Fruit fly (Drosophila melanogaster) whole organism, embryonic: ENCODE measurements around the gene axo.
A peak's percentile ranks its signal among the peaks of the same experiment; 100 is the strongest.

Experiments used
- Aef1 ChIP-seq: fragments of 200-800 bp; sonication (Bioruptor generic); IDR thresholded peaks from 3 replicates; pipeline ENCODE4 v1.3.6; 2022; ENCODE audit warnings: missing biosample characterization, missing genetic modification characterization
- CG10565 ChIP-seq: fragments of 200-800 bp; sonication (Bioruptor generic); optimal IDR thresholded peaks from 3 replicates; lab custom pipeline; 2016; ENCODE audit warnings: missing biosample characterization, mild to moderate bottlenecking, missing genetic modification characterization
- CG11398 ChIP-seq: fragments of 200-800 bp; sonication (Bioruptor generic); optimal IDR thresholded peaks from 2 replicates; lab custom pipeline; 2016; ENCODE audit warnings: missing biosample characterization, missing genetic modification characterization
- CG13123 ChIP-seq: fragments of 200-800 bp; sonication (Bioruptor generic); optimal IDR thresholded peaks from 2 replicates; lab custom pipeline; 2016; ENCODE audit warnings: missing biosample characterization, missing genetic modification characterization
- CG14667 ChIP-seq: fragments of 200-800 bp; sonication (Bioruptor generic); IDR thresholded peaks from 2 replicates; pipeline ENCODE4 v1.3.6; 2022; ENCODE audit warnings: missing biosample characterization, missing genetic modification characterization
- CG15601 ChIP-seq: fragments of 200-800 bp; sonication (Bioruptor generic); optimal IDR thresholded peaks from 3 replicates; lab custom pipeline; 2019; ENCODE audit warnings: missing biosample characterization, mild to moderate bottlenecking, missing genetic modification characterization, moderate library complexity
- CG1602 ChIP-seq: fragments of 200-800 bp; sonication (Bioruptor generic); optimal IDR thresholded peaks from 3 replicates; lab custom pipeline; 2016; ENCODE audit warnings: missing biosample characterization, missing genetic modification characterization
- CG17361 ChIP-seq: fragments of 200-800 bp; sonication (Bioruptor generic); IDR thresholded peaks from 3 replicates; pipeline ENCODE4 v1.3.6; 2022; ENCODE audit warnings: missing biosample characterization, missing genetic modification characterization
- CG18262 ChIP-seq: fragments of 200-800 bp; optimal IDR thresholded peaks from 3 replicates; lab custom pipeline; 2019; ENCODE audit warnings: missing biosample characterization, mild to moderate bottlenecking, missing genetic modification characterization, moderate library complexity
- CG1832 ChIP-seq: fragments of 200-800 bp; sonication (Bioruptor generic); optimal IDR thresholded peaks from 2 replicates; lab custom pipeline; 2017; ENCODE audit warnings: missing biosample characterization, mild to moderate bottlenecking, missing genetic modification characterization, inconsistent platforms
- CG2889 ChIP-seq: fragments of 200-800 bp; sonication (Bioruptor generic); IDR thresholded peaks from 3 replicates; pipeline ENCODE4 v1.3.6; 2022; ENCODE audit warnings: missing biosample characterization, missing genetic modification characterization
- CG32772 ChIP-seq: fragments of 200-800 bp; sonication (Bioruptor generic); IDR thresholded peaks from 2 replicates; pipeline ENCODE4 v1.3.6; 2022; ENCODE audit warnings: missing biosample characterization, missing genetic modification characterization
- CG4360 ChIP-seq: fragments of 200-800 bp; sonication (Bioruptor generic); IDR thresholded peaks from 2 replicates; pipeline ENCODE4 v1.3.6; 2022; ENCODE audit warnings: missing biosample characterization, missing genetic modification characterization
- CG4617 ChIP-seq: fragments of 200-800 bp; sonication (Bioruptor generic); optimal IDR thresholded peaks from 3 replicates; lab custom pipeline; 2016; ENCODE audit warnings: missing biosample characterization, missing genetic modification characterization, borderline replicate concordance
- CG4854 ChIP-seq: fragments of 200-800 bp; sonication (Bioruptor generic); optimal IDR thresholded peaks from 2 replicates; lab custom pipeline; 2016; ENCODE audit warnings: missing biosample characterization, missing genetic modification characterization, inconsistent platforms
- CG5180 ChIP-seq: fragments of 200-800 bp; sonication (Bioruptor generic); optimal IDR thresholded peaks from 3 replicates; lab custom pipeline; 2017; ENCODE audit warnings: missing biosample characterization, missing genetic modification characterization, mild to moderate bottlenecking, moderate library complexity, missing genetic modification reagents
- CG6254 ChIP-seq: fragments of 200-800 bp; sonication (Bioruptor generic); optimal IDR thresholded peaks from 3 replicates; lab custom pipeline; 2017; ENCODE audit warnings: mild to moderate bottlenecking, missing biosample characterization, missing genetic modification reagents, missing genetic modification characterization
- CG7271 ChIP-seq: fragments of 200-800 bp; sonication (Bioruptor generic); optimal IDR thresholded peaks from 2 replicates; lab custom pipeline; 2018; ENCODE audit warnings: missing biosample characterization, mild to moderate bottlenecking, missing genetic modification characterization, moderate library complexity
- CG9609 ChIP-seq: fragments of 200-800 bp; sonication (Bioruptor generic); optimal IDR thresholded peaks from 3 replicates; lab custom pipeline; 2016; ENCODE audit warnings: missing biosample characterization, missing genetic modification characterization
- CG9876 ChIP-seq: fragments of 200-800 bp; sonication (Bioruptor generic); optimal IDR thresholded peaks from 2 replicates; lab custom pipeline; 2016; ENCODE audit warnings: missing biosample characterization, missing genetic modification characterization
- CrebB ChIP-seq: fragments of 200-800 bp; sonication (Bioruptor generic); optimal IDR thresholded peaks from 3 replicates; lab custom pipeline; 2018; ENCODE audit warnings: missing biosample characterization, mild to moderate bottlenecking, missing genetic modification characterization
- Dbx ChIP-seq: fragments of 200-800 bp; sonication (Bioruptor generic); IDR thresholded peaks from 3 replicates; pipeline ENCODE4 v1.3.6; 2022; ENCODE audit warnings: missing biosample characterization, missing genetic modification characterization
- Drgx ChIP-seq: fragments of 200-800 bp; sonication (Bioruptor generic); IDR thresholded peaks from 2 replicates; pipeline ENCODE4 v1.3.6; 2022; ENCODE audit warnings: missing biosample characterization, missing genetic modification characterization
- HLH3B ChIP-seq: fragments of 200-800 bp; sonication (Bioruptor generic); IDR thresholded peaks from 2 replicates; pipeline ENCODE4 v1.3.6; 2022; ENCODE audit warnings: missing biosample characterization, missing genetic modification characterization
- MESR4 ChIP-seq: fragments of 200-800 bp; sonication (Bioruptor generic); optimal IDR thresholded peaks from 2 replicates; lab custom pipeline; 2018; ENCODE audit warnings: missing biosample characterization, mild to moderate bottlenecking, missing genetic modification characterization, moderate library complexity
- Med ChIP-seq: fragments of 200-800 bp; sonication (Bioruptor generic); peaks from one replicate; lab custom pipeline; 2016; ENCODE audit warnings: missing biosample characterization, missing genetic modification characterization, mild to moderate bottlenecking, inconsistent platforms, moderate library complexity
- NC2α ChIP-seq: fragments of 200-800 bp; sonication (Bioruptor generic); optimal IDR thresholded peaks from 2 replicates; lab custom pipeline; 2016; ENCODE audit warnings: missing biosample characterization, missing genetic modification characterization
- PHDP ChIP-seq: fragments of 200-800 bp; sonication (Bioruptor generic); optimal IDR thresholded peaks from 3 replicates; lab custom pipeline; 2018; ENCODE audit warnings: missing biosample characterization, mild to moderate bottlenecking, missing genetic modification characterization, moderate library complexity
- Poxn ChIP-seq: fragments of 200-800 bp; sonication (Bioruptor generic); IDR thresholded peaks from 2 replicates; pipeline ENCODE4 v1.3.6; 2022; ENCODE audit warnings: missing biosample characterization, missing genetic modification characterization
- Ssrp ChIP-seq: fragments of 200-800 bp; sonication (Bioruptor generic); optimal IDR thresholded peaks from 2 replicates; lab custom pipeline; 2018; ENCODE audit warnings: missing biosample characterization, mild to moderate bottlenecking, missing genetic modification characterization, moderate library complexity
- Vsx1 ChIP-seq: fragments of 200-800 bp; sonication (Bioruptor generic); optimal IDR thresholded peaks from 2 replicates; lab custom pipeline; 2017; ENCODE audit warnings: missing biosample characterization, mild to moderate bottlenecking, missing genetic modification characterization, missing genetic modification reagents
- ac ChIP-seq: fragments of 200-800 bp; sonication (Bioruptor generic); optimal IDR thresholded peaks from 3 replicates; lab custom pipeline; 2017; ENCODE audit warnings: missing biosample characterization, mild to moderate bottlenecking, missing genetic modification characterization
- bcd ChIP-seq: fragments of 200-800 bp; sonication (Bioruptor generic); optimal IDR thresholded peaks from 2 replicates; lab custom pipeline; 2017; ENCODE audit warnings: missing biosample characterization, mild to moderate bottlenecking, missing genetic modification characterization
- croc ChIP-seq: fragments of 200-800 bp; sonication (Bioruptor generic); conservative IDR thresholded peaks from 3 replicates; pipeline ENCODE4 v1.3.6; 2022; ENCODE audit warnings: missing biosample characterization, missing genetic modification characterization
- en ChIP-seq: fragments of 200-800 bp; sonication (Bioruptor generic); optimal IDR thresholded peaks from 2 replicates; lab custom pipeline; 2016; ENCODE audit warnings: missing biosample characterization, missing genetic modification characterization
- esg ChIP-seq: fragments of 200-800 bp; sonication (Bioruptor generic); conservative IDR thresholded peaks from 2 replicates; pipeline ENCODE4 v1.3.6; 2022; ENCODE audit warnings: missing biosample characterization, missing genetic modification characterization
- fu2 ChIP-seq: fragments of 200-800 bp; sonication (Bioruptor generic); optimal IDR thresholded peaks from 2 replicates; lab custom pipeline; 2016; ENCODE audit warnings: missing biosample characterization, missing genetic modification characterization
- gfzf ChIP-seq: fragments of 200-800 bp; sonication (Bioruptor generic); optimal IDR thresholded peaks from 2 replicates; lab custom pipeline; 2016; ENCODE audit warnings: missing biosample characterization, mild to moderate bottlenecking, missing genetic modification characterization, moderate library complexity
- grau ChIP-seq: fragments of 200-800 bp; optimal IDR thresholded peaks from 3 replicates; lab custom pipeline; 2019; ENCODE audit warnings: missing biosample characterization, mild to moderate bottlenecking, missing genetic modification characterization, moderate library complexity
- hbn ChIP-seq: fragments of 200-800 bp; sonication (Bioruptor generic); IDR thresholded peaks from 2 replicates; pipeline ENCODE4 v1.3.6; 2022; ENCODE audit warnings: missing biosample characterization, missing genetic modification characterization; ENCODE audit not compliant: partially characterized antibody
- hkb ChIP-seq, 2 experiments: fragments of 200-800 bp in 1 of 2; fragments of >200 bp in 1 of 2; sonication (Bioruptor generic) in 1 of 2; IDR thresholded peaks in 1 of 2; optimal IDR thresholded peaks in 1 of 2; 2 replicates each; pipeline versions ENCODE4 v1.3.6 to Lab custom; 2017 to 2022; ENCODE audit warnings: missing biosample characterization in 1 of 2, missing genetic modification characterization in 1 of 2
- jumu ChIP-seq: fragments of 200-800 bp; sonication (Bioruptor generic); optimal IDR thresholded peaks from 3 replicates; lab custom pipeline; 2016; ENCODE audit warnings: missing biosample characterization, missing genetic modification characterization
- kah ChIP-seq: fragments of 200-800 bp; sonication (Bioruptor generic); optimal IDR thresholded peaks from 2 replicates; lab custom pipeline; 2018; ENCODE audit warnings: missing biosample characterization, mild to moderate bottlenecking, missing genetic modification characterization
- klu ChIP-seq: fragments of 200-800 bp; sonication (Bioruptor generic); IDR thresholded peaks from 2 replicates; pipeline ENCODE4 v1.3.6; 2022; ENCODE audit warnings: missing biosample characterization, missing genetic modification characterization
- lilli ChIP-seq: fragments of 200-800 bp; sonication (Bioruptor generic); optimal IDR thresholded peaks from 3 replicates; lab custom pipeline; 2016; ENCODE audit warnings: missing biosample characterization, missing genetic modification characterization
- mam ChIP-seq: fragments of 200-800 bp; sonication (Bioruptor generic); optimal IDR thresholded peaks from 3 replicates; lab custom pipeline; 2016; ENCODE audit warnings: missing biosample characterization, missing genetic modification characterization
- sc ChIP-seq, 3 experiments: fragments of >200 bp in 2 of 3; fragments of 200-800 bp in 1 of 3; sonication (Bioruptor generic) in 1 of 3; optimal IDR thresholded peaks; 2 replicates in 2 of 3; 3 replicates in 1 of 3; lab custom pipeline; 2017; ENCODE audit warnings: mild to moderate bottlenecking in 1 of 3, missing biosample characterization in 1 of 3, missing genetic modification characterization in 1 of 3, missing genetic modification reagents in 1 of 3
- tna ChIP-seq: fragments of 200-800 bp; sonication (Bioruptor generic); IDR thresholded peaks from 2 replicates; pipeline ENCODE4 v1.3.6; 2022; ENCODE audit warnings: missing biosample characterization, missing genetic modification characterization; ENCODE audit not compliant: partially characterized antibody
- trh ChIP-seq: fragments of 200-800 bp; sonication (Bioruptor generic); optimal IDR thresholded peaks from 2 replicates; lab custom pipeline; 2016; ENCODE audit warnings: missing biosample characterization, missing genetic modification characterization
- tup ChIP-seq: fragments of 200-800 bp; sonication (Bioruptor generic); optimal IDR thresholded peaks from 2 replicates; lab custom pipeline; 2016; ENCODE audit warnings: missing biosample characterization, mild to moderate bottlenecking, missing genetic modification characterization, moderate library complexity
- z ChIP-seq: fragments of 200-800 bp; sonication (Bioruptor generic); IDR thresholded peaks from 3 replicates; pipeline ENCODE4 v1.3.6; 2022; ENCODE audit warnings: missing biosample characterization, missing genetic modification characterization

Gene axo

DNA sequence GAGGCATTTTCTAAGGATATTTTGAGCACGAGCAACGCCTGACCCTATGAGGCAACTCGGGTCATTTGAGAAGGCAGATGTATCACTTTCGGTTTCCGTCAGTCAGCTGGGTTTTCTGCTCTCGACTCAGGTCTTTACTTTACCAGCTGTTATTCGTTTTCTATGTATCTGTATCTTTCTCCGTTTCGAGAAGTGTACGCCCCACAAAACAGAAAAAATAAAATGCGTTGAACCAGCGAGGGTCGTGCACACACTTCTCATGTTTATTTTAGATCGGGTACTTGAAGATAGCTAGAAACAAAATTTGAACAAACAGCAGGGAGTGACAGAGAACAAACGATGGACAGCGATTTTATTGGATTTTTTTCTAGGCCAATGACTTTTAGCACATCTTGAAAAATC is 73.3 kb downstream of the axo start (continued):
- TF ChIP-seq ac (GFP tag; lab: Kevin White, UChicago): peak; percentile 75
- TF ChIP-seq z (GFP tag; lab: Robert Waterston, UW): no peak
- no peak for TF ChIP-seq sc (optimal IDR thresholded peaks at IDR 0.05; lab: Kevin White, UChicago)
- no peak for TF ChIP-seq sc (GFP tag; optimal IDR thresholded peaks at IDR 0.05; lab: Kevin White, UChicago)
- peak; percentile 16 for TF ChIP-seq grau
- peak; percentile 39 for TF ChIP-seq CrebB
- no peak for TF ChIP-seq CG14667 (GFP tag; lab: Robert Waterston, UW)
- TF ChIP-seq Poxn: no peak
- no peak for TF ChIP-seq croc (GFP tag; lab: Robert Waterston, UW)
- TF ChIP-seq hbn (GFP tag; lab: Robert Waterston, UW): no peak
- TF ChIP-seq CG10565 (GFP tag; lab: Kevin White, UChicago): no peak
- no peak for TF ChIP-seq CG13123 (GFP tag; lab: Kevin White, UChicago)
- no peak for TF ChIP-seq CG17361 (GFP tag; lab: Robert Waterston, UW)
- no peak for TF ChIP-seq Drgx
- TF ChIP-seq tup: no peak
- no peak for TF ChIP-seq CG4854 (GFP tag; lab: Kevin White, UChicago)
- TF ChIP-seq Aef1 (GFP tag; lab: Robert Waterston, UW): no peak
- TF ChIP-seq CG2889 (GFP tag; lab: Robert Waterston, UW): no peak
- TF ChIP-seq CG6254 (GFP tag; lab: Kevin White, UChicago): peak; percentile 6
- peak; percentile 38 for TF ChIP-seq hkb (optimal IDR thresholded peaks at IDR 0.05; lab: Kevin White, UChicago)
- TF ChIP-seq hkb (GFP tag; IDR thresholded peaks at IDR 0.05; lab: Robert Waterston, UW): peak; percentile 13; the same call in 1 of the 2 replicates
- no peak for TF ChIP-seq gfzf (GFP tag; lab: Kevin White, UChicago)
- TF ChIP-seq esg (GFP tag; lab: Robert Waterston, UW): no peak
- TF ChIP-seq Dbx: no peak
- peak; percentile 81 for TF ChIP-seq Med (GFP tag; lab: Kevin White, UChicago)
- no peak for TF ChIP-seq jumu (GFP tag; lab: Kevin White, UChicago)
- no peak for TF ChIP-seq CG5180
- TF ChIP-seq CG4360 (GFP tag; lab: Robert Waterston, UW): peak; percentile 23; the same call in 1 of the 2 replicates
- no peak for TF ChIP-seq CG7271 (tag; lab: Kevin White, UChicago)
- TF ChIP-seq PHDP: no peak
- TF ChIP-seq CG15601 (tag; lab: Kevin White, UChicago): peak; percentile 41
- no peak for TF ChIP-seq trh
- TF ChIP-seq Vsx1: no peak
- TF ChIP-seq CG1602 (GFP tag; lab: Kevin White, UChicago): no peak
- TF ChIP-seq CG9876 (GFP tag; lab: Kevin White, UChicago): no peak
- TF ChIP-seq CG18262 (tag; lab: Kevin White, UChicago): peak; percentile 31
- no peak for TF ChIP-seq CG1832 (GFP tag; lab: Kevin White, UChicago)
- TF ChIP-seq tna: no peak
- TF ChIP-seq CG32772: no peak
- no peak for TF ChIP-seq MESR4 (GFP tag; lab: Kevin White, UChicago)
- TF ChIP-seq bcd (GFP tag; lab: Kevin White, UChicago): no peak
- no peak for TF ChIP-seq CG4617 (GFP tag; lab: Kevin White, UChicago)
- no peak for TF ChIP-seq kah (GFP tag; lab: Kevin White, UChicago)
- peak; percentile 21 for TF ChIP-seq CG11398 (GFP tag; lab: Kevin White, UChicago)
- no peak for TF ChIP-seq fu2
- no peak for TF ChIP-seq NC2α
- TF ChIP-seq lilli (GFP tag; lab: Kevin White, UChicago): no peak
- no peak for TF ChIP-seq HLH3B (GFP tag; lab: Robert Waterston, UW)
- no peak for TF ChIP-seq Ssrp (tag; lab: Kevin White, UChicago)
- TF ChIP-seq en (GFP tag; lab: Kevin White, UChicago): no peak
- TF ChIP-seq CG9609 (GFP tag; lab: Kevin White, UChicago): no peak
- TF ChIP-seq mam: no peak
- TF ChIP-seq klu (GFP tag; lab: Robert Waterston, UW): no peak
